Worm (Caenorhabditis elegans) whole organism, L1 larva: ENCODE results near the gene C26H9A.3.
A peak's percentile ranks its signal among the peaks of the same experiment; 100 is the strongest.
"Not testable (repeated sequence)": the region's sequence is repeated elsewhere in the genome, so short reads cannot be mapped to it uniquely, and the experiment has no call there.

ENCODE experiments used
- aha-1 ChIP-seq: fragments of 150-350 bp; optimal IDR thresholded peaks from 2 replicates; lab custom pipeline; 2014; ENCODE audit warnings: missing biosample characterization, missing genetic modification characterization
- ama-1 ChIP-seq: fragments of 150-350 bp; optimal IDR thresholded peaks from 2 replicates; lab custom pipeline; 2014
- ceh-8 ChIP-seq: fragments of 200-800 bp; sonication (Bioruptor generic); optimal IDR thresholded peaks from 2 replicates; lab custom pipeline; 2018; ENCODE audit warnings: mild to moderate bottlenecking, missing genetic modification characterization, moderate library complexity, missing compliant biosample characterization
- ceh-82 ChIP-seq, 3 experiments: fragments of 150-350 bp in 1 of 3; sonication (generic microtip) in 2 of 3; optimal IDR thresholded peaks; 2 replicates each; lab custom pipeline; 2014 to 2017; ENCODE audit warnings: missing biosample characterization in 3 of 3, missing genetic modification characterization in 3 of 3
- ceh-90 ChIP-seq: sonication (generic microtip); optimal IDR thresholded peaks from 2 replicates; lab custom pipeline; 2016; ENCODE audit warnings: missing genetic modification characterization, missing compliant biosample characterization
- dpl-1 ChIP-seq, 3 experiments: fragments of 150-350 bp in 2 of 3; sonication (generic microtip) in 1 of 3; optimal IDR thresholded peaks; 2 replicates each; lab custom pipeline; 2014 to 2017; ENCODE audit warnings: missing biosample characterization in 3 of 3, missing genetic modification characterization in 3 of 3, missing genetic modification reagents in 3 of 3
- dsc-1 ChIP-seq: sonication (generic microtip); optimal IDR thresholded peaks from 2 replicates; lab custom pipeline; 2016; ENCODE audit warnings: mild to moderate bottlenecking, missing genetic modification characterization, missing compliant biosample characterization
- efl-1 ChIP-seq, 4 experiments: fragments of 150-350 bp; optimal IDR thresholded peaks in 3 of 4; peaks in 1 of 4; 1 replicate in 1 of 4; 2 replicates in 3 of 4; lab custom pipeline; 2014; ENCODE audit warnings: missing biosample characterization in 2 of 4, missing genetic modification characterization in 2 of 4, missing genetic modification reagents in 2 of 4
- efl-3 ChIP-seq: fragments of 200-800 bp; sonication (Bioruptor generic); optimal IDR thresholded peaks from 2 replicates; lab custom pipeline; 2018; ENCODE audit warnings: mild to moderate bottlenecking, missing genetic modification characterization, missing compliant biosample characterization
- egl-27 ChIP-seq, 2 experiments: fragments of 150-350 bp in 1 of 2; sonication (generic microtip); optimal IDR thresholded peaks; 3 replicates each; lab custom pipeline; 2017 to 2018; ENCODE audit warnings: missing biosample characterization in 2 of 2, missing genetic modification characterization in 2 of 2, missing genetic modification reagents in 2 of 2
- elt-2 ChIP-seq: sonication (generic microtip); optimal IDR thresholded peaks from 2 replicates; lab custom pipeline; 2016; ENCODE audit warnings: missing genetic modification characterization, mild to moderate bottlenecking, inconsistent platforms, missing compliant biosample characterization, missing genetic modification reagents
- elt-3 ChIP-seq, 6 experiments: fragments of 150-350 bp in 1 of 6; sonication (generic microtip); optimal IDR thresholded peaks; 2 replicates each; lab custom pipeline; 2017 to 2018; ENCODE audit warnings: missing biosample characterization in 6 of 6, missing genetic modification characterization in 6 of 6, inconsistent platforms in 1 of 6
- ets-5 ChIP-seq: fragments of 200-800 bp; sonication (Bioruptor generic); IDR thresholded peaks from 2 replicates; pipeline ENCODE4 v1.3.6; 2022; ENCODE audit warnings: missing genetic modification characterization, missing compliant biosample characterization
- fkh-10 ChIP-seq: sonication (generic microtip); optimal IDR thresholded peaks from 2 replicates; lab custom pipeline; 2017; ENCODE audit warnings: missing biosample characterization, missing genetic modification reagents, missing genetic modification characterization
- irx-1 ChIP-seq: sonication (generic microtip); optimal IDR thresholded peaks from 2 replicates; lab custom pipeline; 2016; ENCODE audit warnings: missing genetic modification characterization, missing compliant biosample characterization
- jun-1 ChIP-seq: fragments of 150-350 bp; optimal IDR thresholded peaks from 2 replicates; lab custom pipeline; 2014; ENCODE audit warnings: missing biosample characterization, missing genetic modification reagents, missing genetic modification characterization
- lin-14 ChIP-seq: fragments of 200-800 bp; sonication (Bioruptor generic); optimal IDR thresholded peaks from 2 replicates; lab custom pipeline; 2018; ENCODE audit warnings: mild to moderate bottlenecking, missing genetic modification characterization, moderate library complexity, missing compliant biosample characterization
- lin-15B ChIP-seq: fragments of 150-350 bp; sonication (generic microtip); optimal IDR thresholded peaks from 3 replicates; lab custom pipeline; 2014; ENCODE audit warnings: missing biosample characterization, missing genetic modification characterization
- mab-9 ChIP-seq: fragments of 200-800 bp; sonication (Bioruptor generic); IDR thresholded peaks from 2 replicates; pipeline ENCODE4 v1.3.6; 2022; ENCODE audit warnings: missing genetic modification reagents, missing genetic modification characterization, missing compliant biosample characterization
- mdl-1 ChIP-seq, 2 experiments: fragments of 150-350 bp; optimal IDR thresholded peaks; 2 replicates each; lab custom pipeline; 2014 to 2017; ENCODE audit warnings: missing biosample characterization in 2 of 2, missing genetic modification characterization in 2 of 2, inconsistent platforms in 1 of 2
- mef-2 ChIP-seq: fragments of 150-350 bp; optimal IDR thresholded peaks from 2 replicates; lab custom pipeline; 2014; ENCODE audit warnings: missing biosample characterization, missing genetic modification characterization
- mep-1 ChIP-seq: fragments of 150-350 bp; optimal IDR thresholded peaks from 2 replicates; lab custom pipeline; 2014; ENCODE audit warnings: missing biosample characterization, missing genetic modification characterization
- nhr-11 ChIP-seq: fragments of 150-350 bp; optimal IDR thresholded peaks from 2 replicates; lab custom pipeline; 2014; ENCODE audit warnings: missing biosample characterization, missing genetic modification characterization
- nhr-19 ChIP-seq: fragments of 200-800 bp; sonication (Bioruptor generic); conservative IDR thresholded peaks from 2 replicates; pipeline ENCODE4 v1.3.6; 2022; ENCODE audit warnings: missing genetic modification characterization, missing compliant biosample characterization
- nhr-237 ChIP-seq: fragments of 150-350 bp; optimal IDR thresholded peaks from 2 replicates; lab custom pipeline; 2014; ENCODE audit warnings: missing biosample characterization, missing genetic modification characterization
- nhr-28 ChIP-seq: fragments of 150-350 bp; optimal IDR thresholded peaks from 2 replicates; lab custom pipeline; 2014; ENCODE audit warnings: missing biosample characterization, missing genetic modification characterization
- nhr-71 ChIP-seq: sonication (generic microtip); optimal IDR thresholded peaks from 2 replicates; lab custom pipeline; 2016; ENCODE audit warnings: mild to moderate bottlenecking, missing genetic modification characterization, moderate library complexity, missing compliant biosample characterization
- nhr-76 ChIP-seq: sonication (generic microtip); optimal IDR thresholded peaks from 2 replicates; lab custom pipeline; 2017; ENCODE audit warnings: missing biosample characterization, missing genetic modification characterization
- nhr-77 ChIP-seq: fragments of 150-350 bp; optimal IDR thresholded peaks from 2 replicates; lab custom pipeline; 2014; ENCODE audit warnings: missing biosample characterization, missing genetic modification characterization
- nhr-85 ChIP-seq: sonication (generic microtip); peaks from one replicate; lab custom pipeline; 2016; ENCODE audit warnings: missing genetic modification characterization, inconsistent platforms, missing compliant biosample characterization
- pag-3 ChIP-seq: sonication (generic microtip); optimal IDR thresholded peaks from 2 replicates; lab custom pipeline; 2017; ENCODE audit warnings: missing genetic modification characterization, mild to moderate bottlenecking, missing compliant biosample characterization, antibody characterized with exemption, borderline replicate concordance; ENCODE audit not compliant: insufficient read depth
- pax-3 ChIP-seq: fragments of 200-800 bp; sonication (Bioruptor generic); optimal IDR thresholded peaks from 2 replicates; lab custom pipeline; 2018; ENCODE audit warnings: mild to moderate bottlenecking, missing genetic modification characterization, moderate library complexity, missing compliant biosample characterization
- skn-1 ChIP-seq: fragments of 150-350 bp; optimal IDR thresholded peaks from 2 replicates; lab custom pipeline; 2014; ENCODE audit warnings: missing biosample characterization, missing genetic modification characterization
- snu-23 ChIP-seq: sonication (generic microtip); optimal IDR thresholded peaks from 2 replicates; lab custom pipeline; 2016; ENCODE audit warnings: missing genetic modification characterization, missing compliant biosample characterization
- sox-4 ChIP-seq: sonication (generic microtip); optimal IDR thresholded peaks from 2 replicates; lab custom pipeline; 2016; ENCODE audit warnings: missing genetic modification characterization, missing compliant biosample characterization
- sptf-1 ChIP-seq: fragments of 150-350 bp; optimal IDR thresholded peaks from 2 replicates; lab custom pipeline; 2014; ENCODE audit warnings: missing biosample characterization, missing genetic modification characterization
- sup-37 ChIP-seq: fragments of 200-800 bp; sonication (Bioruptor generic); optimal IDR thresholded peaks from 2 replicates; lab custom pipeline; 2018; ENCODE audit warnings: mild to moderate bottlenecking, missing genetic modification characterization, missing compliant biosample characterization
- swsn-7 ChIP-seq: sonication (generic microtip); optimal IDR thresholded peaks from 2 replicates; lab custom pipeline; 2016; ENCODE audit warnings: missing genetic modification characterization, missing compliant biosample characterization
- tbx-2 ChIP-seq: sonication (generic microtip); optimal IDR thresholded peaks from 2 replicates; lab custom pipeline; 2016; ENCODE audit warnings: missing genetic modification characterization, missing compliant biosample characterization
- tlp-1 ChIP-seq: fragments of 150-350 bp; optimal IDR thresholded peaks from 2 replicates; lab custom pipeline; 2014; ENCODE audit warnings: missing biosample characterization, missing genetic modification characterization
- unc-130 ChIP-seq: fragments of 150-350 bp; optimal IDR thresholded peaks from 2 replicates; lab custom pipeline; 2017; ENCODE audit warnings: missing biosample characterization, missing genetic modification characterization, inconsistent platforms
- unc-62 ChIP-seq: fragments of 150-350 bp; optimal IDR thresholded peaks from 2 replicates; lab custom pipeline; 2014; ENCODE audit warnings: missing biosample characterization, missing genetic modification reagents, missing genetic modification characterization
- xbp-1 ChIP-seq: sonication (generic microtip); optimal IDR thresholded peaks from 2 replicates; lab custom pipeline; 2016; ENCODE audit warnings: missing genetic modification characterization, missing compliant biosample characterization
- ztf-11 ChIP-seq, 2 experiments: sonication (generic microtip); optimal IDR thresholded peaks; 2 replicates each; lab custom pipeline; 2016 to 2017; ENCODE audit warnings: missing genetic modification characterization in 2 of 2, missing biosample characterization in 1 of 2, missing compliant biosample characterization in 1 of 2
- ztf-4 ChIP-seq: fragments of 150-350 bp; optimal IDR thresholded peaks from 2 replicates; lab custom pipeline; 2014; ENCODE audit warnings: missing biosample characterization, missing genetic modification characterization

Gene C26H9A.3

DNA sequence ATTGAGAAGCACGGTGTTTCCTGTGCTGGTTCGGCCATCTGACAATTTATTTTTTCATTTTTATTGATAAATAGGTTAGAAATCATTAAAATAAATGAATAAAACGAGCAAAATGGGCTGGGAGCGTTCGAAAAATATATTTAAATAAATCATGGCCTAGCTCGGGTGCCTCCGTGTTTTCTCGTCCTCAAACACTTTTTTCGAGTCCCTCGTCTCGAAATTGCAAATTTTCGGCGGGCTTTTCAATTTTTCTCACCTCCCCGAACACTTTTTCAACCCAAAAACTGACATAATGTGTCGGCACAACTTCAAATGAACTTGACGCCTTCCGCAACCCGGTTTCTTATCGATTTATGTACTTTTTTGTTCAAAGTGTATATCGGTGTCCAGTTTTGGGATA is 45.1 kb upstream of the C26H9A.3 start, which contains the start of gene prmt-9 (continued):
- no peak for TF ChIP-seq pag-3 (tag; lab: Kevin White, UChicago)
- TF ChIP-seq ceh-8 (GFP tag; lab: Kevin White, UChicago) = no peak
- TF ChIP-seq nhr-76 (tag; lab: Kevin White, UChicago) = no peak
- no peak for TF ChIP-seq ceh-90 (tag; lab: Kevin White, UChicago)
- no peak for TF ChIP-seq swsn-7
- TF ChIP-seq irx-1 = no peak
- no peak for TF ChIP-seq tlp-1 (tag; lab: Kevin White, UChicago)
- TF ChIP-seq elt-2 (tag; lab: Kevin White, UChicago) = no peak

DNA sequence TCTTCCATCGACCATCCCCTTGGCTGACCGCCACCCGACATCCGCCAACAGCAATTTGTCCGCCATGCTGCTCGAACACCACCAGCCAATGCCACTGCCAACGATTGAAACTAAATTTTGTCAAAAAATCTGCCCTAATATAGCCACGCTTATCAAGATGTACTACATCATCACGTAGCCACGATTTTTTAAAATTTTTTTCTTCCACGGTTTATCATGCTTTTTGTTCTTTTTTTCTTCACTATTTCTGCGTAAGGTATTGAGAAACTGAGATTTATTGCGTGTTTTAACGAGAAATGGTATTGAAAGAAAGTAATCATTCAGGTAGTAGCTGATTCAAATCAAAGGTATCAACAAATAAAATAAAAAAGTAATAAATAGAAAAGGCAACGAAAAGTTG is 37.9 kb upstream of the C26H9A.3 start, which contains the start of gene T23B5.6:
Gene T23B5.6 (minus strand): TSS at position 101 of the 400 bp plus-strand sequence.
- not testable (repeated sequence) for TF ChIP-seq ama-1; tbx-2 (tag; lab: Kevin White, UChicago); nhr-77 (tag; lab: Kevin White, UChicago)

DNA sequence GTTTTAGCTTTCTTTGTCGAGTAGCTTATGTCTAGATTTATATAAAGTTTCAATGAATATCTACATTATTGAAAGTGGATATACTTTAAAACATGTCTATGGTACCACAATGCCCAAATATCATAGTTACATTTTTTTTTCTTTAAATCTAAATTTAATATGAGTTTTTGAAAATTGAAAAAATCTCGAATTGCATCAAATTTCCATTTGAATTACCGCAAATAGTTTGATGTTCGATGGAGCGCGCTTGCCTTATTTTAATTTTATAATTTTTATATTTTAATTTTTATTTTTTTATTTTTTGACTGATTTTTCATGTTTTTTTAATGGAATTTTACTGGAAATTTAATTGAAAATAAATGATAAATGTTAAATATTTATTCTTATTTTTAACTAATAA is 35.5 kb upstream of the C26H9A.3 start, which contains the start of gene T23B5.4:
Gene T23B5.4 (plus strand): TSS at position 301 of the 400 bp plus-strand sequence.
- TF ChIP-seq pag-3 (tag; lab: Kevin White, UChicago) = no peak
- no peak for TF ChIP-seq xbp-1
- no peak for TF ChIP-seq egl-27 (tag; optimal IDR thresholded peaks at IDR 0.05; lab: Kevin White, UChicago)
- no peak for TF ChIP-seq mdl-1 (tag; optimal IDR thresholded peaks at IDR 0.05; lab: Kevin White, UChicago)
- TF ChIP-seq mab-9 (GFP tag; lab: Robert Waterston, UW) = no peak
- TF ChIP-seq nhr-85 (tag; lab: Kevin White, UChicago) = no peak
- no peak for TF ChIP-seq irx-1
- TF ChIP-seq elt-2 (tag; lab: Kevin White, UChicago) = no peak
- no peak for TF ChIP-seq efl-3 (GFP tag; lab: Kevin White, UChicago)
- no peak for TF ChIP-seq tlp-1 (tag; lab: Kevin White, UChicago)
- no peak for TF ChIP-seq nhr-11 (tag; lab: Kevin White, UChicago)
- TF ChIP-seq ceh-82 (tag; optimal IDR thresholded peaks at IDR 0.05; lab: Kevin White, UChicago) = no peak
- TF ChIP-seq nhr-237 = no peak
- no peak for TF ChIP-seq dsc-1 (tag; lab: Kevin White, UChicago)
- TF ChIP-seq sup-37 (GFP tag; lab: Kevin White, UChicago) = no peak

DNA sequence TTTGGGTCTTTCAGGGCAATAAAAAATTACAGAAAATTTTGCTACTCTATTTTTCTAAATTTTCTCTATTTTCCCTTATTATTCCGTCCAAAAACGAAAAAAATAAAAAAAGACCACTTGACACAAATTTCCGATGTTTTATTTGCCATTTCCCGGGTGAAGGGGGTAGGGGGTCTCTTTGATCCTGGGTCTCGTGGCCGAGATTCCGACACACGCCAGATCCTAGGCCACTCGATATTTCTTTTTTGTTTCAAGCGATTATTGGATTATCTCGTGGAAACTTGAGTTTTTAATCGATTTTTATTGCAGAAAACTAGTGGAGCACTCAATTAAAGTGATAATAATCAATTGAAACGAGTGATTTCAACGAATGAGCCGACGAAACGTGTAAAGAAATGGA is 13.9 kb upstream of the C26H9A.3 start, which contains the start of the genes wdfy-3 and C26H9A.4:
Gene wdfy-3 (plus strand): TSS at position 308 of the 400 bp plus-strand sequence.
Gene C26H9A.4 (plus strand): TSS at position 317 of the 400 bp plus-strand sequence.
- TF ChIP-seq ceh-82 (tag; optimal IDR thresholded peaks at IDR 0.05; lab: Kevin White, UChicago) (no peak), skn-1 (tag; lab: Kevin White, UChicago) (peak; percentile 17), nhr-28 (tag; lab: Kevin White, UChicago) (no peak), nhr-19 (GFP tag; lab: Robert Waterston, UW) (no peak), mab-9 (GFP tag; lab: Robert Waterston, UW) (no peak), mep-1 (peak; percentile 31), ztf-11 (tag; optimal IDR thresholded peaks at IDR 0.05; lab: Kevin White, UChicago) (no peak), aha-1 (tag; lab: Kevin White, UChicago) (no peak), irx-1 (no peak), unc-62 (GFP tag; lab: Kevin White, UChicago) (no peak), ztf-4 (tag; lab: Kevin White, UChicago) (no peak), unc-130 (tag; lab: Kevin White, UChicago) (no peak), tbx-2 (tag; lab: Kevin White, UChicago) (peak; percentile 9), nhr-71 (tag; lab: Kevin White, UChicago) (peak; percentile 27), jun-1 (tag; lab: Kevin White, UChicago) (no peak), ama-1 (no peak), sptf-1 (tag; lab: Kevin White, UChicago) (no peak), lin-15B (no peak), elt-3 (tag; optimal IDR thresholded peaks at IDR 0.05; lab: Kevin White, UChicago) (peak in 1 of 6 experiments; percentile 9), pax-3 (tag; lab: Kevin White, UChicago) (no peak), ceh-8 (GFP tag; lab: Kevin White, UChicago) (no peak), nhr-237 (no peak), sup-37 (GFP tag; lab: Kevin White, UChicago) (no peak), ets-5 (GFP tag; lab: Robert Waterston, UW) (no peak), efl-1 (optimal IDR thresholded peaks at IDR 0.05; lab: Kevin White, UChicago) (peak; percentile 29 to 31), efl-1 (GFP tag; optimal IDR thresholded peaks at IDR 0.05 in 1 of 2; lab: Kevin White, UChicago) (peak; percentile 8 to 24), dpl-1 (GFP tag; optimal IDR thresholded peaks at IDR 0.05; lab: Kevin White, UChicago) (peak in 2 of 3 experiments; percentile 32 to 33), lin-14 (GFP tag; lab: Kevin White, UChicago) (no peak), fkh-10 (GFP tag; lab: Kevin White, UChicago) (no peak), snu-23 (GFP tag; lab: Kevin White, UChicago) (no peak), nhr-85 (tag; lab: Kevin White, UChicago) (no peak), nhr-77 (tag; lab: Kevin White, UChicago) (no peak), sox-4 (no peak), mef-2 (tag; lab: Kevin White, UChicago) (no peak), elt-2 (tag; lab: Kevin White, UChicago) (no peak)
